Worm (Caenorhabditis elegans): ENCODE data around the gene T03F6.10.
"Not testable (repeated sequence)": the region's sequence is repeated elsewhere in the genome, so short reads cannot be mapped to it uniquely, and the experiment has no call there.

The T03F6.10 gene

ce11 chrIII:13404418-13404817 is 26.3 kb upstream of the T03F6.10 start, which contains the start of gene ttr-52:
TSS of gene ttr-52 (plus strand) at chrIII:13404718.
- TF ChIP-seq F33H1.4 (GFP tag; IDR thresholded peaks at IDR 0.05) (no peak), snpc-3.4 (tag; optimal IDR thresholded peaks at IDR 0.05) (no peak), xnd-1 (tag; optimal IDR thresholded peaks at IDR 0.05) (no peak), dox-1 (GFP tag; IDR thresholded peaks at IDR 0.05) (no peak), ztf-26 (tag; optimal IDR thresholded peaks at IDR 0.05) (no peak), B0035.1 (tag; optimal IDR thresholded peaks at IDR 0.05) (no peak), dpff-1 (tag; optimal IDR thresholded peaks at IDR 0.05) (no peak), repo-1 (tag; optimal IDR thresholded peaks at IDR 0.05) (no peak), rcor-1 (GFP tag; IDR thresholded peaks at IDR 0.05) (no peak), lin-40 (tag; optimal IDR thresholded peaks at IDR 0.05) (no peak)

ce11 chrIII:13402934-13403333 is 24.8 kb upstream of the T03F6.10 start, which contains the start of gene mig-18:
TSS of gene mig-18 (plus strand) at chrIII:13403234.
- TF ChIP-seq F33H1.4 (GFP tag; IDR thresholded peaks at IDR 0.05) (no peak), F57A8.1 (GFP tag; optimal IDR thresholded peaks at IDR 0.05) (no peak), tlf-1 (GFP tag; optimal IDR thresholded peaks at IDR 0.05) (no peak), aptf-2 (GFP tag; conservative IDR thresholded peaks at IDR 0.05) (no peak), hmg-1.2 (GFP tag; IDR thresholded peaks at IDR 0.05) (no peak; the same call in none of the 2 replicates), madf-8 (GFP tag; conservative IDR thresholded peaks at IDR 0.05) (no peak), madf-10 (tag; optimal IDR thresholded peaks at IDR 0.05) (no peak), ama-1 (optimal IDR thresholded peaks at IDR 0.05) (no peak), ama-1 (GFP tag; optimal IDR thresholded peaks at IDR 0.05) (no peak), D2030.7 (GFP tag; IDR thresholded peaks at IDR 0.05) (no peak), zfh-2 (GFP tag; conservative IDR thresholded peaks at IDR 0.05) (no peak), lsy-27 (tag; optimal IDR thresholded peaks at IDR 0.05; ENCODE audit: borderline replicate concordance, insufficient read depth) (no peak), lin-54 (GFP tag; optimal IDR thresholded peaks at IDR 0.05) (no peak), bed-2 (GFP tag; IDR thresholded peaks at IDR 0.05) (no peak), lir-1 (GFP tag; conservative IDR thresholded peaks at IDR 0.05) (no peak), ekl-4 (GFP tag; IDR thresholded peaks at IDR 0.05) (no peak), lag-1 (GFP tag; IDR thresholded peaks at IDR 0.05) (no peak), nhr-80 (tag; optimal IDR thresholded peaks at IDR 0.05) (no peak), B0336.3 (GFP tag; IDR thresholded peaks at IDR 0.05) (no peak), lin-40 (tag; optimal IDR thresholded peaks at IDR 0.05) (no peak)

ce11 chrIII:13401673-13402258 is 23.6 kb upstream of the T03F6.10 start, which contains the start of the genes srlf-9 and srlf-10:
TSS of gene srlf-9 (minus strand) at chrIII:13401773.
TSS of gene srlf-10 (plus strand) at chrIII:13402208.
- not testable (repeated sequence) for TF ChIP-seq akir-1 (GFP tag; optimal IDR thresholded peaks at IDR 0.05); aptf-3 (GFP tag; IDR thresholded peaks at IDR 0.05); nfyb-1 (GFP tag; IDR thresholded peaks at IDR 0.05)

- TF ChIP-seq hrde-1 (tag; optimal IDR thresholded peaks at IDR 0.05; ENCODE audit: borderline replicate concordance) (no peak), F37B4.10 (GFP tag; IDR thresholded peaks at IDR 0.05) (no peak), Y56A3A.18 (GFP tag; IDR thresholded peaks at IDR 0.05) (no peak), F22D6.2 (tag; optimal IDR thresholded peaks at IDR 0.05) (no peak), attf-6 (GFP tag; IDR thresholded peaks at IDR 0.05) (no peak)
Measured at ce11 chrIII:13395262-13395661, 17.1 kb upstream of the T03F6.10 start, which contains the start of gene F11F1.1. TSS of gene F11F1.1 (plus strand) at chrIII:13395562.

Data from whole organism, young adult.